Fruit fly (Drosophila melanogaster) whole organism, pupa: ENCODE measurements around the gene Irc.

ENCODE experiments used
- CG10348 ChIP-seq: fragments of 200-800 bp; sonication (Bioruptor generic); IDR thresholded peaks from 2 replicates; pipeline ENCODE4 v1.3.6; 2022; ENCODE audit warnings: missing biosample characterization, missing genetic modification characterization
- CG17806 ChIP-seq: fragments of 200-800 bp; sonication (Bioruptor generic); optimal IDR thresholded peaks from 2 replicates; lab custom pipeline; 2018; ENCODE audit warnings: missing biosample characterization, mild to moderate bottlenecking, missing genetic modification characterization, moderate library complexity
- CG32121 ChIP-seq: fragments of 200-800 bp; sonication (Bioruptor generic); IDR thresholded peaks from 2 replicates; pipeline ENCODE4 v1.3.6; 2022; ENCODE audit warnings: missing biosample characterization, missing genetic modification characterization
- CG4496 ChIP-seq: fragments of 200-800 bp; sonication (Bioruptor generic); IDR thresholded peaks from 3 replicates; pipeline ENCODE4 v1.3.6; 2022; ENCODE audit warnings: missing biosample characterization, missing genetic modification characterization
- CG8301 ChIP-seq: fragments of 200-800 bp; sonication (Bioruptor generic); optimal IDR thresholded peaks from 2 replicates; lab custom pipeline; 2018; ENCODE audit warnings: missing biosample characterization, mild to moderate bottlenecking, missing genetic modification characterization
- CG9948 ChIP-seq: fragments of 200-800 bp; sonication (Bioruptor generic); optimal IDR thresholded peaks from 2 replicates; lab custom pipeline; 2018; ENCODE audit warnings: missing biosample characterization, mild to moderate bottlenecking, missing genetic modification characterization, moderate library complexity
- D1 ChIP-seq: fragments of 200-800 bp; sonication (Bioruptor generic); optimal IDR thresholded peaks from 2 replicates; lab custom pipeline; 2018; ENCODE audit warnings: missing biosample characterization, mild to moderate bottlenecking, missing genetic modification characterization, moderate library complexity
- EcR ChIP-seq: fragments of 200-800 bp; sonication (Bioruptor generic); optimal IDR thresholded peaks from 3 replicates; lab custom pipeline; 2019; ENCODE audit warnings: missing biosample characterization, missing genetic modification characterization, mild to moderate bottlenecking, moderate library complexity, missing genetic modification reagents
- Ets98B ChIP-seq: fragments of 200-800 bp; sonication (Bioruptor generic); IDR thresholded peaks from 2 replicates; pipeline ENCODE4 v1.3.6; 2022; ENCODE audit warnings: missing biosample characterization, missing genetic modification characterization
- Pif1A ChIP-seq: fragments of 200-800 bp; sonication (Bioruptor generic); optimal IDR thresholded peaks from 3 replicates; lab custom pipeline; 2016; ENCODE audit warnings: missing biosample characterization, missing genetic modification characterization
- Snoo ChIP-seq: fragments of 200-800 bp; sonication (Bioruptor generic); optimal IDR thresholded peaks from 3 replicates; lab custom pipeline; 2017; ENCODE audit warnings: missing biosample characterization, mild to moderate bottlenecking, missing genetic modification characterization, inconsistent platforms
- rn ChIP-seq: fragments of 200-800 bp; sonication (Bioruptor generic); IDR thresholded peaks from 2 replicates; pipeline ENCODE4 v1.3.6; 2022; ENCODE audit warnings: missing biosample characterization, missing genetic modification characterization

DNA sequence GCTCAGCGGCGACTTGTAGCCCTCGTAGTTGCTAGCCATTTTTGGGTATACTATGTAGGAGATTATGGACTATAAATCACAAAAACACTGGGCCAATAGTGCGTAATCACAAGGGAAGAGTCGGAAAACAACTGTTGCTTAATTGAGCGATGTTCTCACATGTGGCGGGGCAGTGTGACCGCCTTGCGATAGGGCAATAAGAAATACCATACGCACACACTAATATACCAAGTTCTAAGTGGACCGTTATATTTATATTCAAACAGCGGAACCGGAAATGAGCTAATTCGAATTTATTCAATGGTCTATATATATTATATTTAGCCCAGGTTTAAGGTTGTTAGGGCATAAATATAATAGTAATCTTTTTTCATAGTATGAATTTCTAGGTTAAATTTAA lies 18.3 kb downstream of the Irc start, which contains the start of gene Adsl:
- TF ChIP-seq Ets98B (GFP tag; lab: Robert Waterston, UW) (no peak), Snoo (tag; lab: Kevin White, UChicago) (peak; percentile 79), CG10348 (GFP tag; lab: Robert Waterston, UW) (no peak), Pif1A (GFP tag; lab: Kevin White, UChicago) (peak; percentile 59), D1 (tag; lab: Kevin White, UChicago) (peak; percentile 61), rn (no peak), CG8301 (tag; lab: Kevin White, UChicago) (peak; percentile 9), CG17806 (tag; lab: Kevin White, UChicago) (no peak), EcR (GFP tag; lab: Kevin White, UChicago) (no peak), CG32121 (GFP tag; lab: Robert Waterston, UW) (no peak), CG4496 (GFP tag; lab: Robert Waterston, UW) (peak; percentile 53), CG9948 (tag; lab: Kevin White, UChicago) (no peak)
